Fruit fly (Drosophila melanogaster): ENCODE data around the gene CG9330.

The CG9330 gene

dm6 chr3L:19585979-19586378 is at the start of gene CG9330, which contains the start of gene CG9231:
Gene CG9330, plus strand, starts transcription at chr3L:19586253.
Gene CG9231, minus strand, starts transcription at chr3L:19586003.
- TF ChIP-seq Abd-B (GFP tag; optimal IDR thresholded peaks at IDR 0.05) (no peak), brk (GFP tag; optimal IDR thresholded peaks at IDR 0.05) (peak; percentile 33), rgr (GFP tag; optimal IDR thresholded peaks at IDR 0.05) (peak; percentile 10), psq (GFP tag; optimal IDR thresholded peaks at IDR 0.05) (peak; percentile 26), dl (GFP tag; optimal IDR thresholded peaks at IDR 0.05; ENCODE audit: insufficient read depth in 1 of 2, partially characterized antibody in 2 of 2) (no peak), CrebA (GFP tag; optimal IDR thresholded peaks at IDR 0.05; ENCODE audit: borderline replicate concordance) (no peak), dmrt93B (GFP tag; optimal IDR thresholded peaks at IDR 0.05) (no peak), foxo (GFP tag; optimal IDR thresholded peaks at IDR 0.05) (peak in 1 of 2 experiments; percentile 41), Mio (GFP tag; optimal IDR thresholded peaks at IDR 0.05) (no peak), Hr78 (GFP tag; optimal IDR thresholded peaks at IDR 0.05) (no peak), h (GFP tag; optimal IDR thresholded peaks at IDR 0.05) (peak; percentile 64), br (GFP tag; optimal IDR thresholded peaks at IDR 0.05) (peak; percentile 22), sage (GFP tag; optimal IDR thresholded peaks at IDR 0.05) (no peak), OdsH (GFP tag; optimal IDR thresholded peaks at IDR 0.05) (peak; percentile 16), HLH106 (tag; optimal IDR thresholded peaks at IDR 0.05) (peak; percentile 26), N (GFP tag; optimal IDR thresholded peaks at IDR 0.05) (no peak), fru (GFP tag; optimal IDR thresholded peaks at IDR 0.05) (peak; percentile 74), pan (optimal IDR thresholded peaks at IDR 0.05) (no peak), GATAd (GFP tag; optimal IDR thresholded peaks at IDR 0.05) (no peak), Hnf4 (GFP tag; optimal IDR thresholded peaks at IDR 0.05) (peak; percentile 56), Rel (GFP tag; optimal IDR thresholded peaks at IDR 0.05) (no peak), Rel (tag; optimal IDR thresholded peaks at IDR 0.05) (peak; percentile 55), usp (GFP tag; optimal IDR thresholded peaks at IDR 0.05) (no peak), Dfd (GFP tag; optimal IDR thresholded peaks at IDR 0.05) (no peak), CG9705 (GFP tag; optimal IDR thresholded peaks at IDR 0.05) (peak; percentile 12), CG32264 (GFP tag; optimal IDR thresholded peaks at IDR 0.05) (no peak), woc (GFP tag; optimal IDR thresholded peaks at IDR 0.05) (no peak), Myc (optimal IDR thresholded peaks at IDR 0.05) (no peak), Jra (GFP tag; optimal IDR thresholded peaks at IDR 0.05) (peak; percentile 73), Sp1 (GFP tag; optimal IDR thresholded peaks at IDR 0.05) (peak; percentile 16), Hr83 (GFP tag; optimal IDR thresholded peaks at IDR 0.05; ENCODE audit: poor library complexity, severe bottlenecking) (no peak), tai (GFP tag; optimal IDR thresholded peaks at IDR 0.05) (peak; percentile 62), jim (GFP tag; optimal IDR thresholded peaks at IDR 0.05) (no peak), lola (GFP tag; optimal IDR thresholded peaks at IDR 0.05) (no peak), ey (GFP tag; optimal IDR thresholded peaks at IDR 0.05) (peak; percentile 24), sv (GFP tag; optimal IDR thresholded peaks at IDR 0.05) (peak; percentile 8), Dif (GFP tag; optimal IDR thresholded peaks at IDR 0.05; ENCODE audit: partially characterized antibody) (no peak), Vsx2 (GFP tag; optimal IDR thresholded peaks at IDR 0.05; ENCODE audit: partially characterized antibody) (no peak), dsf (GFP tag; optimal IDR thresholded peaks at IDR 0.05; ENCODE audit: borderline replicate concordance) (peak; percentile 12)

- no peak for TF ChIP-seq Abd-B (GFP tag; optimal IDR thresholded peaks at IDR 0.05)
- TF ChIP-seq brk (GFP tag; optimal IDR thresholded peaks at IDR 0.05) = no peak
- TF ChIP-seq dsf (GFP tag; optimal IDR thresholded peaks at IDR 0.05; ENCODE audit: borderline replicate concordance) = no peak
- no peak for TF ChIP-seq Hnf4 (GFP tag; optimal IDR thresholded peaks at IDR 0.05)
- no peak for TF ChIP-seq lola (GFP tag; optimal IDR thresholded peaks at IDR 0.05)
- TF ChIP-seq sv (GFP tag; optimal IDR thresholded peaks at IDR 0.05) = no peak
- no peak for TF ChIP-seq dmrt93B (GFP tag; optimal IDR thresholded peaks at IDR 0.05)
- no peak for TF ChIP-seq sage (GFP tag; optimal IDR thresholded peaks at IDR 0.05)
- no peak for TF ChIP-seq Dfd (GFP tag; optimal IDR thresholded peaks at IDR 0.05)
- no peak for TF ChIP-seq HLH106 (tag; optimal IDR thresholded peaks at IDR 0.05)
- TF ChIP-seq ey (GFP tag; optimal IDR thresholded peaks at IDR 0.05) = no peak
Observed at dm6 chr3L:19544105-19544504, 41.9 kb upstream of the CG9330 start, which contains the start of the genes CG46434 and Dred. Gene CG46434, minus strand, starts transcription at chr3L:19544205. Gene Dred, minus strand, starts transcription at chr3L:19544205.

Measured in whole organism, wandering third instar larva.